Fruit fly (Drosophila melanogaster) whole organism, wandering third instar larva: ENCODE results near the gene dos.

Source experiments
- Abd-B ChIP-seq: fragments of >200 bp; optimal IDR thresholded peaks from 2 replicates; lab custom pipeline; 2017; ENCODE audit warnings: missing biosample characterization, missing genetic modification characterization
- CG32264 ChIP-seq: fragments of 200-800 bp; sonication (Bioruptor generic); optimal IDR thresholded peaks from 2 replicates; lab custom pipeline; 2016; ENCODE audit warnings: missing biosample characterization, missing genetic modification characterization
- CG9705 ChIP-seq: fragments of 200-800 bp; sonication (Bioruptor generic); optimal IDR thresholded peaks from 2 replicates; lab custom pipeline; 2018; ENCODE audit warnings: missing biosample characterization, mild to moderate bottlenecking, missing genetic modification characterization
- CrebA ChIP-seq: fragments of 200-800 bp; sonication (Bioruptor generic); optimal IDR thresholded peaks from 2 replicates; lab custom pipeline; 2016; ENCODE audit warnings: missing biosample characterization, mild to moderate bottlenecking, missing genetic modification characterization, borderline replicate concordance
- Dfd ChIP-seq: fragments of >200 bp; optimal IDR thresholded peaks from 2 replicates; lab custom pipeline; 2017; ENCODE audit warnings: missing biosample characterization, missing genetic modification characterization
- Dif ChIP-seq: fragments of 200-275, 200-300 bp; sonication (Bioruptor generic); optimal IDR thresholded peaks from 2 replicates; lab custom pipeline; 2018; ENCODE audit warnings: missing biosample characterization, missing genetic modification characterization; ENCODE audit not compliant: partially characterized antibody
- GATAd ChIP-seq: sonication (Bioruptor generic); optimal IDR thresholded peaks from 2 replicates; lab custom pipeline; 2016; ENCODE audit warnings: missing biosample characterization, missing genetic modification characterization
- HLH106 ChIP-seq: fragments of 200-800 bp; optimal IDR thresholded peaks from 3 replicates; lab custom pipeline; 2019; ENCODE audit warnings: missing biosample characterization, mild to moderate bottlenecking, missing genetic modification characterization, moderate library complexity
- Hnf4 ChIP-seq: fragments of 200-800 bp; sonication (Bioruptor generic); optimal IDR thresholded peaks from 2 replicates; lab custom pipeline; 2016; ENCODE audit warnings: missing biosample characterization, mild to moderate bottlenecking, missing genetic modification characterization
- Hr78 ChIP-seq: fragments of >200 bp; optimal IDR thresholded peaks from 2 replicates; lab custom pipeline; 2017; ENCODE audit warnings: missing biosample characterization, missing genetic modification characterization
- Hr83 ChIP-seq: fragments of 200-300 bp; sonication (Bioruptor generic); optimal IDR thresholded peaks from 2 replicates; lab custom pipeline; 2016; ENCODE audit warnings: missing biosample characterization, mild to moderate bottlenecking, missing genetic modification characterization, moderate library complexity; ENCODE audit not compliant: poor library complexity, severe bottlenecking
- Jra ChIP-seq: sonication (Bioruptor generic); optimal IDR thresholded peaks from 2 replicates; lab custom pipeline; 2016; ENCODE audit warnings: missing biosample characterization, missing genetic modification characterization
- Mio ChIP-seq: sonication (Bioruptor generic); optimal IDR thresholded peaks from 2 replicates; lab custom pipeline; 2016; ENCODE audit warnings: missing biosample characterization, missing genetic modification characterization
- Myc ChIP-seq: fragments of >200 bp; optimal IDR thresholded peaks from 2 replicates; lab custom pipeline; 2017
- N ChIP-seq: fragments of >200 bp; optimal IDR thresholded peaks from 2 replicates; lab custom pipeline; 2018; ENCODE audit warnings: missing biosample characterization, missing external identifiers, missing genetic modification characterization
- OdsH ChIP-seq: fragments of 200-800 bp; sonication (Bioruptor generic); optimal IDR thresholded peaks from 2 replicates; lab custom pipeline; 2016; ENCODE audit warnings: missing biosample characterization, mild to moderate bottlenecking, missing genetic modification characterization
- Rel ChIP-seq, 2 experiments: fragments of 200-800 bp; sonication (Bioruptor generic) in 1 of 2; optimal IDR thresholded peaks; 2 replicates in 1 of 2; 3 replicates in 1 of 2; lab custom pipeline; 2016 to 2019; ENCODE audit warnings: mild to moderate bottlenecking in 2 of 2, missing biosample characterization in 2 of 2, missing genetic modification characterization in 2 of 2, moderate library complexity in 1 of 2
- Sp1 ChIP-seq: fragments of 200-800 bp; sonication (Bioruptor generic); optimal IDR thresholded peaks from 3 replicates; lab custom pipeline; 2019; ENCODE audit warnings: missing biosample characterization, mild to moderate bottlenecking, missing genetic modification characterization, moderate library complexity
- Vsx2 ChIP-seq: fragments of 200-300, 225-300 bp; sonication (Bioruptor generic); optimal IDR thresholded peaks from 2 replicates; lab custom pipeline; 2018; ENCODE audit warnings: missing biosample characterization, missing genetic modification characterization; ENCODE audit not compliant: partially characterized antibody
- br ChIP-seq: fragments of 200-800 bp; sonication (Bioruptor generic); optimal IDR thresholded peaks from 2 replicates; lab custom pipeline; 2016; ENCODE audit warnings: missing biosample characterization, missing genetic modification characterization
- brk ChIP-seq: fragments of 200-800 bp; sonication (Bioruptor generic); optimal IDR thresholded peaks from 2 replicates; lab custom pipeline; 2016; ENCODE audit warnings: missing biosample characterization, mild to moderate bottlenecking, missing genetic modification characterization
- dl ChIP-seq, 2 experiments: fragments of 175-275, 200-275 bp in 1 of 2; fragments of 200-275 bp in 1 of 2; sonication (Bioruptor generic); optimal IDR thresholded peaks; lab custom pipeline; 2018; ENCODE audit warnings: mild to moderate bottlenecking in 2 of 2, missing biosample characterization in 2 of 2, missing genetic modification characterization in 2 of 2, moderate library complexity in 2 of 2; ENCODE audit not compliant: partially characterized antibody in 2 of 2, insufficient read depth in 1 of 2
- dmrt93B ChIP-seq: fragments of 200-800 bp; sonication (Bioruptor generic); optimal IDR thresholded peaks from 2 replicates; lab custom pipeline; 2018; ENCODE audit warnings: missing biosample characterization, mild to moderate bottlenecking, missing genetic modification characterization
- dsf ChIP-seq: sonication (Bioruptor generic); optimal IDR thresholded peaks from 2 replicates; lab custom pipeline; 2016; ENCODE audit warnings: missing biosample characterization, missing genetic modification characterization, borderline replicate concordance
- ey ChIP-seq: fragments of 200-800 bp; sonication (Bioruptor generic); optimal IDR thresholded peaks from 2 replicates; lab custom pipeline; 2016; ENCODE audit warnings: missing biosample characterization, missing genetic modification characterization
- foxo ChIP-seq, 2 experiments: fragments of 200-800 bp; sonication (Bioruptor generic); optimal IDR thresholded peaks; 2 replicates in 1 of 2; 3 replicates in 1 of 2; lab custom pipeline; 2016 to 2017; ENCODE audit warnings: missing biosample characterization in 2 of 2, missing genetic modification characterization in 2 of 2
- fru ChIP-seq: fragments of 200-800 bp; sonication (Bioruptor generic); optimal IDR thresholded peaks from 3 replicates; lab custom pipeline; 2016; ENCODE audit warnings: missing biosample characterization, mild to moderate bottlenecking, missing genetic modification characterization
- h ChIP-seq: fragments of 200-800 bp; sonication (Bioruptor generic); optimal IDR thresholded peaks from 3 replicates; lab custom pipeline; 2016; ENCODE audit warnings: missing biosample characterization, mild to moderate bottlenecking, missing genetic modification characterization
- jim ChIP-seq: fragments of 175-275, 200-325 bp; sonication (Bioruptor generic); optimal IDR thresholded peaks from 2 replicates; lab custom pipeline; 2016; ENCODE audit warnings: missing biosample characterization, mild to moderate bottlenecking, missing genetic modification characterization
- lola ChIP-seq: fragments of >200 bp; optimal IDR thresholded peaks from 2 replicates; lab custom pipeline; 2017; ENCODE audit warnings: missing biosample characterization, missing genetic modification characterization
- pan ChIP-seq: fragments of >200 bp; optimal IDR thresholded peaks from 2 replicates; lab custom pipeline; 2017
- psq ChIP-seq: fragments of 200-800 bp; sonication (Bioruptor generic); optimal IDR thresholded peaks from 3 replicates; lab custom pipeline; 2017; ENCODE audit warnings: missing biosample characterization, mild to moderate bottlenecking, missing genetic modification characterization, moderate library complexity
- rgr ChIP-seq: fragments of 200-800 bp; sonication (Bioruptor generic); optimal IDR thresholded peaks from 3 replicates; lab custom pipeline; 2016; ENCODE audit warnings: missing biosample characterization, mild to moderate bottlenecking, missing genetic modification characterization
- sage ChIP-seq: fragments of 200-800 bp; sonication (Bioruptor generic); optimal IDR thresholded peaks from 2 replicates; lab custom pipeline; 2016; ENCODE audit warnings: missing biosample characterization, mild to moderate bottlenecking, missing genetic modification characterization
- sv ChIP-seq: fragments of 200-800 bp; sonication (Bioruptor generic); optimal IDR thresholded peaks from 3 replicates; lab custom pipeline; 2016; ENCODE audit warnings: missing biosample characterization, missing genetic modification characterization
- tai ChIP-seq: sonication (Bioruptor generic); optimal IDR thresholded peaks from 2 replicates; lab custom pipeline; 2016; ENCODE audit warnings: missing biosample characterization, missing genetic modification characterization
- usp ChIP-seq: fragments of >200 bp; optimal IDR thresholded peaks from 2 replicates; lab custom pipeline; 2017; ENCODE audit warnings: missing biosample characterization, missing genetic modification characterization
- woc ChIP-seq: sonication (Bioruptor generic); optimal IDR thresholded peaks from 2 replicates; lab custom pipeline; 2016; ENCODE audit warnings: missing biosample characterization, mild to moderate bottlenecking, missing genetic modification characterization

Gene dos

dm6 chr3L:2614222-2614621 lies 25.0 kb downstream of the dos start:
- TF ChIP-seq rgr (GFP tag; lab: Kevin White, UChicago) (no peak), foxo (GFP tag; optimal IDR thresholded peaks at IDR 0.05; lab: Kevin White, UChicago) (no peak), h (no peak), sv (GFP tag; lab: Kevin White, UChicago) (no peak), Sp1 (GFP tag; lab: Kevin White, UChicago) (no peak)

DNA sequence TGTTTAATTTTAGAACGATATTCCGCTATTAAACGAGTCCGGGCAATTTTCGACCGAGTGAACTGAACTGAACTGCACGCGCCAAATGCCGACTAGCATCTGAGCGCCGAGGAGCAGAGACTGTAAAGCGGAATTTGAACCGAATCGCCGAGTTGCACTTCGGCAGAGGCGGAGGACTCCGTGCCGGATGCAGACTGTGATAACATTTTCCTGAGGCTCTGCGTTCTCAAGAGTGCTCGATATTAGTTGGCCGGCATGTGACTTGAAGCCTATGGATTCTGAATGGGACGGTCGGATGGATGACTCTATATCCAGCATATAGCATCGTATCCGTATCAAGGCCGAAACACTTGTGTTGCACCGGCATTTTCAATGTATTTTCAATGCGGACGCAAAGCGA lies 40.8 kb downstream of the dos start, which contains the start of gene Pxn:
Gene Pxn (minus strand): TSS at position 101 of the 400 bp plus-strand sequence.
- TF ChIP-seq CG32264 (GFP tag; lab: Kevin White, UChicago) (no peak), CG9705 (no peak), Hnf4 (GFP tag; lab: Kevin White, UChicago) (no peak), woc (no peak), ey (no peak), Dif (no peak), Hr78 (no peak), dl (GFP tag; optimal IDR thresholded peaks at IDR 0.05; lab: Kevin White, UChicago; ENCODE audit: insufficient read depth in 1 of 2, partially characterized antibody in 2 of 2) (no peak), dsf (GFP tag; lab: Kevin White, UChicago) (no peak), sage (GFP tag; lab: Kevin White, UChicago) (no peak), Mio (GFP tag; lab: Kevin White, UChicago) (no peak), br (GFP tag; lab: Kevin White, UChicago) (no peak), pan (lab: Kevin White, UChicago) (no peak), usp (GFP tag; lab: Kevin White, UChicago) (no peak), N (GFP tag; lab: Kevin White, UChicago) (no peak), psq (no peak), GATAd (no peak), jim (GFP tag; lab: Kevin White, UChicago) (no peak)

- TF ChIP-seq pan (lab: Kevin White, UChicago) = no peak
- peak; percentile 62 for TF ChIP-seq ey
- no peak for TF ChIP-seq woc
- peak; percentile 88 for TF ChIP-seq brk (GFP tag; lab: Kevin White, UChicago)
- no peak for TF ChIP-seq Dfd
- TF ChIP-seq Sp1 (GFP tag; lab: Kevin White, UChicago) = peak; percentile 24
- peak; percentile 86 for TF ChIP-seq GATAd
- no peak for TF ChIP-seq Hr78
- TF ChIP-seq sage (GFP tag; lab: Kevin White, UChicago) = peak; percentile 53
- TF ChIP-seq sv (GFP tag; lab: Kevin White, UChicago) = peak; percentile 28
- peak; percentile 66 for TF ChIP-seq fru (GFP tag; lab: Kevin White, UChicago)
- TF ChIP-seq jim (GFP tag; lab: Kevin White, UChicago) = no peak
- peak; percentile 78 for TF ChIP-seq Jra (GFP tag; lab: Kevin White, UChicago)
- TF ChIP-seq Rel (GFP tag; optimal IDR thresholded peaks at IDR 0.05; lab: Kevin White, UChicago) = no peak
- TF ChIP-seq Rel (tag; optimal IDR thresholded peaks at IDR 0.05; lab: Kevin White, UChicago) = peak; percentile 50
- TF ChIP-seq CrebA (GFP tag; lab: Kevin White, UChicago) = no peak
- TF ChIP-seq foxo (GFP tag; optimal IDR thresholded peaks at IDR 0.05; lab: Kevin White, UChicago) = peak; percentile 42 to 61
- TF ChIP-seq Hr83 (GFP tag; lab: Kevin White, UChicago) = peak; percentile 64
- peak; percentile 15 for TF ChIP-seq dmrt93B (GFP tag; lab: Kevin White, UChicago)
- TF ChIP-seq psq = peak; percentile 1
- TF ChIP-seq Hnf4 (GFP tag; lab: Kevin White, UChicago) = peak; percentile 80
- TF ChIP-seq CG9705 = peak; percentile 16
- TF ChIP-seq usp (GFP tag; lab: Kevin White, UChicago) = no peak
- peak; percentile 18 for TF ChIP-seq Mio (GFP tag; lab: Kevin White, UChicago)
- TF ChIP-seq lola (GFP tag; lab: Kevin White, UChicago) = no peak
- no peak for TF ChIP-seq Vsx2
- TF ChIP-seq Abd-B (GFP tag; lab: Kevin White, UChicago) = no peak
- peak; percentile 71 for TF ChIP-seq dsf (GFP tag; lab: Kevin White, UChicago)
- no peak for TF ChIP-seq N (GFP tag; lab: Kevin White, UChicago)
- TF ChIP-seq HLH106 (tag; lab: Kevin White, UChicago) = peak; percentile 35
- no peak for TF ChIP-seq Myc (lab: Kevin White, UChicago)
- peak; percentile 74 for TF ChIP-seq h
- peak; percentile 73 for TF ChIP-seq br (GFP tag; lab: Kevin White, UChicago)
- no peak for TF ChIP-seq dl (GFP tag; optimal IDR thresholded peaks at IDR 0.05; lab: Kevin White, UChicago; ENCODE audit: insufficient read depth in 1 of 2, partially characterized antibody in 2 of 2)
- TF ChIP-seq rgr (GFP tag; lab: Kevin White, UChicago) = peak; percentile 77
- TF ChIP-seq Dif = no peak
- TF ChIP-seq tai (GFP tag; lab: Kevin White, UChicago) = peak; percentile 80
- peak; percentile 38 for TF ChIP-seq OdsH (GFP tag; lab: Kevin White, UChicago)
- peak; percentile 48 for TF ChIP-seq CG32264 (GFP tag; lab: Kevin White, UChicago)
Observed at dm6 chr3L:2631406-2631805, 42.2 kb downstream of the dos start, which contains the start of the genes CG42245 and MEP-1. Gene CG42245, plus strand, starts transcription at chr3L:2631715. Gene MEP-1, plus strand, starts transcription at chr3L:2631715.
